Worm (Caenorhabditis elegans): ENCODE data around the gene rnf-5.

Gene rnf-5

ce11 chrIII:4191091-4191638 lies 24.5 kb upstream of the rnf-5 start, which contains the start of gene dnj-16 (continued):
- no peak for TF ChIP-seq D1046.2 (GFP tag; IDR thresholded peaks at IDR 0.05)
- no peak for TF ChIP-seq saeg-2 (GFP tag; IDR thresholded peaks at IDR 0.05)
- no peak for TF ChIP-seq daf-12 (tag; optimal IDR thresholded peaks at IDR 0.05)
- TF ChIP-seq ZK546.5 (tag; optimal IDR thresholded peaks at IDR 0.05), result no peak
- TF ChIP-seq php-3 (GFP tag; IDR thresholded peaks at IDR 0.05), result no peak
- no peak for TF ChIP-seq egl-27 (tag; optimal IDR thresholded peaks at IDR 0.05)
- TF ChIP-seq dmd-8 (GFP tag; IDR thresholded peaks at IDR 0.05), result no peak
- TF ChIP-seq dpl-1 (GFP tag; optimal IDR thresholded peaks at IDR 0.05), result peak; percentile 1
- peak; percentile 68 for TF ChIP-seq mes-2 (tag; optimal IDR thresholded peaks at IDR 0.05; ENCODE audit: poor library complexity, severe bottlenecking)
- no peak for TF ChIP-seq mdt-29 (GFP tag; IDR thresholded peaks at IDR 0.05)
- TF ChIP-seq jun-1 (tag; optimal IDR thresholded peaks at IDR 0.05), result no peak
- TF ChIP-seq lin-39 (tag; optimal IDR thresholded peaks at IDR 0.05), result no peak
- TF ChIP-seq mep-1 (tag; optimal IDR thresholded peaks at IDR 0.05), result peak; percentile 49
- TF ChIP-seq nhr-111 (GFP tag; optimal IDR thresholded peaks at IDR 0.05), result no peak
- TF ChIP-seq ceh-20 (GFP tag; IDR thresholded peaks at IDR 0.05), result no peak
- no peak for TF ChIP-seq vab-7 (GFP tag; IDR thresholded peaks at IDR 0.05)
- TF ChIP-seq ztf-11 (tag; optimal IDR thresholded peaks at IDR 0.05), result no peak
- no peak for TF ChIP-seq lin-38 (GFP tag; IDR thresholded peaks at IDR 0.05)
- peak; percentile 60 for TF ChIP-seq dve-1 (tag; optimal IDR thresholded peaks at IDR 0.05; ENCODE audit: insufficient read depth)
- TF ChIP-seq madf-9 (GFP tag; conservative IDR thresholded peaks at IDR 0.05), result 0 out of 2 replicates have a peak, but pooled peaks have one; percentile 24
- TF ChIP-seq cey-2 (tag; optimal IDR thresholded peaks at IDR 0.05; ENCODE audit: borderline replicate concordance, insufficient read depth), result no peak
- TF ChIP-seq unc-39 (tag; optimal IDR thresholded peaks at IDR 0.05), result no peak
- TF ChIP-seq aha-1 (tag), result no peak
- peak; percentile 34 for TF ChIP-seq nhr-28 (tag; optimal IDR thresholded peaks at IDR 0.05)
- TF ChIP-seq set-16 (GFP tag; IDR thresholded peaks at IDR 0.05), result no peak
- TF ChIP-seq F49E8.2 (tag; optimal IDR thresholded peaks at IDR 0.05; ENCODE audit: borderline replicate concordance), result no peak
- TF ChIP-seq ztf-7 (tag; optimal IDR thresholded peaks at IDR 0.05), result no peak

- TF ChIP-seq mxl-3 (GFP tag; optimal IDR thresholded peaks at IDR 0.05) (no peak), Y5F2A.4 (GFP tag; optimal IDR thresholded peaks at IDR 0.05) (no peak), madf-5 (GFP tag; IDR thresholded peaks at IDR 0.05) (no peak), zfp-2 (tag; optimal IDR thresholded peaks at IDR 0.05) (no peak), F26F4.8 (GFP tag; conservative IDR thresholded peaks at IDR 0.05) (no peak), nhr-6 (tag; optimal IDR thresholded peaks at IDR 0.05) (no peak)
Observed at ce11 chrIII:4190241-4190640, 23.6 kb upstream of the rnf-5 start, which contains the start of gene spp-28. Gene spp-28 (minus strand): TSS chrIII:4190341.

- TF ChIP-seq nhr-41 (GFP tag; IDR thresholded peaks at IDR 0.05) (no peak), nhr-28 (tag; optimal IDR thresholded peaks at IDR 0.05) (peak; percentile 0), hlh-11 (tag; optimal IDR thresholded peaks at IDR 0.05) (peak; percentile 6)
Observed at ce11 chrIII:4189602-4190001, 23.0 kb upstream of the rnf-5 start.

- TF ChIP-seq hlh-11 (tag; optimal IDR thresholded peaks at IDR 0.05) (peak; percentile 17), saeg-2 (GFP tag; IDR thresholded peaks at IDR 0.05) (no peak)
Observed at ce11 chrIII:4187845-4188244, 21.2 kb upstream of the rnf-5 start, which contains the start of gene R74.2. Gene R74.2 (plus strand): TSS chrIII:4188160.

All from whole organism, L4 larva.